Worm (Caenorhabditis elegans) whole organism, L3 larva: ENCODE measurements around the gene F26D11.1.

Experiments used
- R02D3.7 ChIP-seq: fragments of 150-350 bp; optimal IDR thresholded peaks from 2 replicates; lab custom pipeline; 2014; ENCODE audit warnings: missing biosample characterization, missing genetic modification characterization
- ZK546.5 ChIP-seq: sonication (generic microtip); optimal IDR thresholded peaks from 2 replicates; lab custom pipeline; 2017; ENCODE audit warnings: missing biosample characterization, missing genetic modification characterization
- ama-1 ChIP-seq: fragments of 150-350 bp; optimal IDR thresholded peaks from 2 replicates; lab custom pipeline; 2018
- ceh-16 ChIP-seq: sonication (generic microtip); optimal IDR thresholded peaks from 2 replicates; lab custom pipeline; 2017; ENCODE audit warnings: missing biosample characterization, missing genetic modification characterization
- ceh-28 ChIP-seq: fragments of 150-350 bp; optimal IDR thresholded peaks from 2 replicates; lab custom pipeline; 2014; ENCODE audit warnings: missing biosample characterization, missing genetic modification reagents, missing genetic modification characterization
- ceh-82 ChIP-seq: fragments of 150-350 bp; optimal IDR thresholded peaks from 2 replicates; lab custom pipeline; 2014; ENCODE audit warnings: missing biosample characterization, missing genetic modification characterization
- ceh-9 ChIP-seq: sonication (generic microtip); optimal IDR thresholded peaks from 2 replicates; lab custom pipeline; 2018; ENCODE audit warnings: missing biosample characterization, missing genetic modification characterization
- egl-27 ChIP-seq: sonication (generic microtip); optimal IDR thresholded peaks from 4 replicates; lab custom pipeline; 2017; ENCODE audit warnings: missing biosample characterization, missing genetic modification reagents, missing genetic modification characterization
- elt-1 ChIP-seq: fragments of 150-350 bp; optimal IDR thresholded peaks from 2 replicates; lab custom pipeline; 2014; ENCODE audit warnings: missing biosample characterization, missing genetic modification characterization
- elt-2 ChIP-seq: sonication (generic microtip); optimal IDR thresholded peaks from 2 replicates; lab custom pipeline; 2016; ENCODE audit warnings: missing genetic modification reagents, mild to moderate bottlenecking, missing genetic modification characterization, missing compliant biosample characterization
- elt-3 ChIP-seq, 3 experiments: fragments of 150-350 bp in 1 of 3; sonication (generic microtip) in 2 of 3; optimal IDR thresholded peaks; 2 replicates in 2 of 3; 4 replicates in 1 of 3; lab custom pipeline; 2014 to 2017; ENCODE audit warnings: missing biosample characterization in 3 of 3, missing genetic modification characterization in 3 of 3
- eor-1 ChIP-seq, 2 experiments: fragments of 150-350 bp; optimal IDR thresholded peaks; 2 replicates each; lab custom pipeline; 2014 to 2018; ENCODE audit warnings: missing biosample characterization in 2 of 2, missing genetic modification characterization in 2 of 2
- fkh-2 ChIP-seq: fragments of 150-350 bp; optimal IDR thresholded peaks from 2 replicates; lab custom pipeline; 2014; ENCODE audit warnings: missing biosample characterization, missing genetic modification reagents, missing genetic modification characterization
- fos-1 ChIP-seq: fragments of 150-350 bp; optimal IDR thresholded peaks from 2 replicates; lab custom pipeline; 2014; ENCODE audit warnings: missing biosample characterization, missing genetic modification characterization
- hmg-11 ChIP-seq: sonication (generic microtip); optimal IDR thresholded peaks from 2 replicates; lab custom pipeline; 2016; ENCODE audit warnings: missing genetic modification characterization, missing compliant biosample characterization
- jun-1 ChIP-seq: fragments of 150-350 bp; optimal IDR thresholded peaks from 2 replicates; lab custom pipeline; 2014; ENCODE audit warnings: missing biosample characterization, missing genetic modification reagents, missing genetic modification characterization
- lin-15B ChIP-seq: fragments of 150-350 bp; optimal IDR thresholded peaks from 2 replicates; lab custom pipeline; 2014; ENCODE audit warnings: missing biosample characterization, missing genetic modification characterization
- lin-39 ChIP-seq: fragments of 150-350 bp; optimal IDR thresholded peaks from 2 replicates; lab custom pipeline; 2018; ENCODE audit warnings: missing biosample characterization, missing genetic modification reagents, missing genetic modification characterization
- lsy-12 ChIP-seq: sonication (generic microtip); optimal IDR thresholded peaks from 2 replicates; lab custom pipeline; 2016; ENCODE audit warnings: mild to moderate bottlenecking, missing genetic modification characterization, missing compliant biosample characterization
- mml-1 ChIP-seq: fragments of 150-350 bp; sonication (generic microtip); optimal IDR thresholded peaks from 3 replicates; lab custom pipeline; 2014; ENCODE audit warnings: missing biosample characterization, missing genetic modification characterization
- nhr-11 ChIP-seq: fragments of 150-350 bp; optimal IDR thresholded peaks from 2 replicates; lab custom pipeline; 2014; ENCODE audit warnings: missing biosample characterization, missing genetic modification characterization
- nhr-23 ChIP-seq: fragments of 150-350 bp; optimal IDR thresholded peaks from 2 replicates; lab custom pipeline; 2014; ENCODE audit warnings: missing biosample characterization, missing genetic modification reagents, missing genetic modification characterization
- nhr-237 ChIP-seq: fragments of 150-350 bp; optimal IDR thresholded peaks from 2 replicates; lab custom pipeline; 2014; ENCODE audit warnings: missing biosample characterization, missing genetic modification characterization
- nhr-28 ChIP-seq: fragments of 150-350 bp; optimal IDR thresholded peaks from 2 replicates; lab custom pipeline; 2014; ENCODE audit warnings: missing biosample characterization, missing genetic modification characterization
- nhr-43 ChIP-seq: sonication (generic microtip); optimal IDR thresholded peaks from 2 replicates; lab custom pipeline; 2016; ENCODE audit warnings: mild to moderate bottlenecking, missing genetic modification characterization, missing compliant biosample characterization; ENCODE audit not compliant: poor library complexity, severe bottlenecking
- nhr-67 ChIP-seq: fragments of 150-350 bp; optimal IDR thresholded peaks from 2 replicates; lab custom pipeline; 2014; ENCODE audit warnings: missing biosample characterization, missing genetic modification characterization
- nhr-76 ChIP-seq: fragments of 150-350 bp; sonication (generic microtip); optimal IDR thresholded peaks from 5 replicates; lab custom pipeline; 2014; ENCODE audit warnings: missing biosample characterization, missing genetic modification characterization
- nhr-77 ChIP-seq: fragments of 150-350 bp; optimal IDR thresholded peaks from 2 replicates; lab custom pipeline; 2014; ENCODE audit warnings: missing biosample characterization, missing genetic modification characterization
- pha-4 ChIP-seq: fragments of 150-350 bp; optimal IDR thresholded peaks from 2 replicates; lab custom pipeline; 2014; ENCODE audit warnings: missing biosample characterization, missing genetic modification reagents, missing genetic modification characterization
- sea-2 ChIP-seq: fragments of 150-350 bp; sonication (generic microtip); optimal IDR thresholded peaks from 4 replicates; lab custom pipeline; 2014; ENCODE audit warnings: missing biosample characterization, missing genetic modification reagents, missing genetic modification characterization
- snpc-4 ChIP-seq: fragments of 150-350 bp; optimal IDR thresholded peaks from 2 replicates; lab custom pipeline; 2014; ENCODE audit warnings: missing biosample characterization, missing genetic modification characterization
- tbx-2 ChIP-seq: sonication (generic microtip); optimal IDR thresholded peaks from 2 replicates; lab custom pipeline; 2016; ENCODE audit warnings: mild to moderate bottlenecking, missing genetic modification characterization, missing compliant biosample characterization
- unc-39 ChIP-seq: sonication (generic microtip); optimal IDR thresholded peaks from 4 replicates; lab custom pipeline; 2017; ENCODE audit warnings: missing biosample characterization, missing genetic modification characterization
- unc-62 ChIP-seq: fragments of 150-350 bp; sonication (generic microtip); optimal IDR thresholded peaks from 4 replicates; lab custom pipeline; 2014; ENCODE audit warnings: missing biosample characterization, missing genetic modification reagents, missing genetic modification characterization
- zag-1 ChIP-seq: fragments of 150-350 bp; optimal IDR thresholded peaks from 2 replicates; lab custom pipeline; 2014; ENCODE audit warnings: missing biosample characterization, missing genetic modification characterization
- ztf-11 ChIP-seq: fragments of 150-350 bp; optimal IDR thresholded peaks from 2 replicates; lab custom pipeline; 2014; ENCODE audit warnings: missing biosample characterization, missing genetic modification characterization
- ztf-4 ChIP-seq: fragments of 150-350 bp; optimal IDR thresholded peaks from 2 replicates; lab custom pipeline; 2014; ENCODE audit warnings: missing biosample characterization, missing genetic modification characterization

The F26D11.1 gene

DNA sequence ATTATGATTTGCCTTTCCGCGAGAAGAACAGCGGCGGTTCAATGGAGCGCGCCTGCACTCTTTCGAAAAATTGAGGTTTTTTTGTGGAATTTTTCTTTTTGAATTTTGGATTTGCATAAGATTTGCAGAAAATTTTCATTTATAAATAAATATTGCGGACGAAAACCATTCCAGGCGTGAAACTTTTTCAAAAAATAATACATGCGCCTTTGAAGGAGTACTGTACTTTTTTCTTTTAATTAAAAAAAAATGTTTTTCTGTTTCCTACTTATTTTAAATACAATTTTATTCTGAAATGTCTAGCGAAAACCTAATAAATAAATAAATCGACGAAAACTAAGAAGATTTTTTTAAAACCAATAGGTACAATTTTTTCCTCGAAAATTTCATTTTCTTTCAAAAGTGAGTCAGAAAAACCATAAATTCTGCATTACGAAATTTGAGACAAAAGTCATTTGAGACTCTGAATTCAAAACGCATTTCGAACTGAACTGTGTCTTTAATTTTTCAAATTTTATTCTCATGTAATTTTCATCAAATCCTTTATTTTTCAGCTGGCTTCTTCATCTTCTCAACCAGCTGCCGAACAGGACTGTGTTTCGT, at the start of gene F26D11.1:
F26D11.1 (plus strand) TSS at position 553 of the 603 bp plus-strand sequence.
- TF ChIP-seq unc-39 (tag; lab: Kevin White, UChicago) (no peak), nhr-77 (no peak), nhr-28 (no peak), tbx-2 (tag; lab: Kevin White, UChicago) (no peak), lin-15B (tag; lab: Kevin White, UChicago) (no peak), nhr-11 (tag; lab: Kevin White, UChicago) (no peak), ztf-4 (tag; lab: Kevin White, UChicago) (no peak), R02D3.7 (tag; lab: Kevin White, UChicago) (no peak), fkh-2 (no peak), snpc-4 (tag; lab: Kevin White, UChicago) (no peak)

DNA sequence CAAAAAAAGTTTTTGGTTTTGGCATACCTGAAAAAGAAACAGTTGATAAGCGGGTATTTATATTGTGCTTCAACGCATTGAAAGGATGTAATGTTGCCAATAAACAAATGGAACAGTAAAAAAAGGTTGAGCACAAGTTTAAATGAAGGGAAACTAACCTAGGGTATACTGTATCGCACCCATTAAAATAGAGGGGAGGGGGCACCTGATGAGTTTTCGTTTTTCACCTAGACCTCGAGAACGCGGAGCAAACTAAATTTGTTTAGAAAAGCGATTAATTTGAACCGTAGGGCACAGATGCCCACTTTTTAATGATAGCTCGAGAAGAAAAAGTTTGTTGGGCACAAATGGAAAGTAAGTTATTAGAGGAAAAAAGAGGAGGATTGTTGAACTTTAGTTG, 48.3 kb upstream of the F26D11.1 start, which contains the start of gene ncx-10:
ncx-10 (minus strand) TSS at position 101 of the 400 bp plus-strand sequence.
- TF ChIP-seq ceh-28 (tag; lab: Kevin White, UChicago) (no peak), ceh-16 (no peak), nhr-23 (tag; lab: Kevin White, UChicago) (no peak), nhr-76 (no peak), ceh-9 (no peak), eor-1 (tag; optimal IDR thresholded peaks at IDR 0.05; lab: Kevin White, UChicago) (no peak), jun-1 (tag; lab: Kevin White, UChicago) (no peak), nhr-237 (tag; lab: Kevin White, UChicago) (no peak), zag-1 (tag; lab: Kevin White, UChicago) (no peak), unc-39 (tag; lab: Kevin White, UChicago) (no peak), lsy-12 (tag; lab: Kevin White, UChicago) (no peak), ama-1 (lab: Kevin White, UChicago) (no peak), nhr-43 (tag; lab: Kevin White, UChicago) (no peak), elt-1 (tag; lab: Kevin White, UChicago) (no peak)

- TF ChIP-seq ama-1 (lab: Kevin White, UChicago) (no peak), ZK546.5 (no peak), unc-62 (GFP tag; lab: Kevin White, UChicago) (no peak), lin-15B (tag; lab: Kevin White, UChicago) (no peak), hmg-11 (tag; lab: Kevin White, UChicago) (no peak), jun-1 (tag; lab: Kevin White, UChicago) (no peak), nhr-67 (tag; lab: Kevin White, UChicago) (no peak), R02D3.7 (tag; lab: Kevin White, UChicago) (no peak), snpc-4 (tag; lab: Kevin White, UChicago) (no peak), nhr-77 (no peak), sea-2 (GFP tag; lab: Kevin White, UChicago) (no peak), fos-1 (tag; lab: Kevin White, UChicago) (no peak), lin-39 (tag; lab: Kevin White, UChicago) (no peak)
These were observed 44.2 kb upstream of the F26D11.1 start, which contains the start of gene srsx-3 for ce11 chrV:7937152-7937551. srsx-3 (minus strand) TSS chrV:7937252.

ce11 chrV:7940299-7940698, 41.0 kb upstream of the F26D11.1 start, which contains the start of gene srt-53:
srt-53 (minus strand) TSS chrV:7940399.
- TF ChIP-seq jun-1 (tag; lab: Kevin White, UChicago), result no peak
- TF ChIP-seq elt-3 (tag; optimal IDR thresholded peaks at IDR 0.05; lab: Kevin White, UChicago), result no peak
- TF ChIP-seq unc-39 (tag; lab: Kevin White, UChicago), result no peak
- TF ChIP-seq, all 47 proteins: peak for 0

- TF ChIP-seq elt-2, result no peak
- no peak for TF ChIP-seq mml-1 (tag; lab: Kevin White, UChicago)
- TF ChIP-seq nhr-76, result no peak
- no peak for TF ChIP-seq lin-15B (tag; lab: Kevin White, UChicago)
- TF ChIP-seq zag-1 (tag; lab: Kevin White, UChicago), result no peak
- no peak for TF ChIP-seq lin-39 (tag; lab: Kevin White, UChicago)
- TF ChIP-seq nhr-237 (tag; lab: Kevin White, UChicago), result no peak
- no peak for TF ChIP-seq ceh-82 (tag; lab: Kevin White, UChicago)
- TF ChIP-seq nhr-67 (tag; lab: Kevin White, UChicago), result no peak
- no peak for TF ChIP-seq unc-39 (tag; lab: Kevin White, UChicago)
- no peak for TF ChIP-seq pha-4 (tag; lab: Kevin White, UChicago)
- TF ChIP-seq egl-27 (tag; lab: Kevin White, UChicago), result no peak
- no peak for TF ChIP-seq ztf-11 (tag; lab: Kevin White, UChicago)
- TF ChIP-seq nhr-11 (tag; lab: Kevin White, UChicago), result no peak
- TF ChIP-seq ceh-9, result no peak
- TF ChIP-seq, all 47 proteins: peak for 0
These were observed 37.8 kb upstream of the F26D11.1 start, which contains the start of gene Y97E10B.1 for ce11 chrV:7943568-7943967. Y97E10B.1 (plus strand) TSS chrV:7943868.
